Worm (Caenorhabditis elegans) whole organism, L3 larva: ENCODE measurements around the gene nrps-1.

Source experiments
- ceh-28 ChIP-seq: fragments of 150-350 bp; optimal IDR thresholded peaks from 2 replicates; lab custom pipeline; 2014; ENCODE audit warnings: missing biosample characterization, missing genetic modification reagents, missing genetic modification characterization
- egl-5 ChIP-seq: fragments of 150-350 bp; optimal IDR thresholded peaks from 2 replicates; lab custom pipeline; 2017; ENCODE audit warnings: missing biosample characterization, missing genetic modification reagents, missing genetic modification characterization, inconsistent platforms
- elt-2 ChIP-seq: sonication (generic microtip); optimal IDR thresholded peaks from 2 replicates; lab custom pipeline; 2016; ENCODE audit warnings: missing genetic modification reagents, mild to moderate bottlenecking, missing genetic modification characterization, missing compliant biosample characterization
- lin-39 ChIP-seq: fragments of 150-350 bp; optimal IDR thresholded peaks from 2 replicates; lab custom pipeline; 2018; ENCODE audit warnings: missing biosample characterization, missing genetic modification reagents, missing genetic modification characterization
- lsy-12 ChIP-seq: sonication (generic microtip); optimal IDR thresholded peaks from 2 replicates; lab custom pipeline; 2016; ENCODE audit warnings: mild to moderate bottlenecking, missing genetic modification characterization, missing compliant biosample characterization
- mdl-1 ChIP-seq: fragments of 150-350 bp; optimal IDR thresholded peaks from 2 replicates; lab custom pipeline; 2014; ENCODE audit warnings: missing biosample characterization, missing genetic modification characterization
- nfya-1 ChIP-seq: sonication (generic microtip); optimal IDR thresholded peaks from 2 replicates; lab custom pipeline; 2017; ENCODE audit warnings: missing genetic modification characterization, mild to moderate bottlenecking, missing compliant biosample characterization, antibody characterized with exemption, moderate library complexity; ENCODE audit not compliant: insufficient read depth
- nhr-11 ChIP-seq: fragments of 150-350 bp; optimal IDR thresholded peaks from 2 replicates; lab custom pipeline; 2014; ENCODE audit warnings: missing biosample characterization, missing genetic modification characterization
- nhr-25 ChIP-seq: sonication (generic microtip); optimal IDR thresholded peaks from 2 replicates; lab custom pipeline; 2017; ENCODE audit warnings: missing biosample characterization, missing genetic modification characterization
- nhr-43 ChIP-seq: sonication (generic microtip); optimal IDR thresholded peaks from 2 replicates; lab custom pipeline; 2016; ENCODE audit warnings: mild to moderate bottlenecking, missing genetic modification characterization, missing compliant biosample characterization; ENCODE audit not compliant: poor library complexity, severe bottlenecking
- snpc-4 ChIP-seq: fragments of 150-350 bp; optimal IDR thresholded peaks from 2 replicates; lab custom pipeline; 2014; ENCODE audit warnings: missing biosample characterization, missing genetic modification characterization
- ztf-11 ChIP-seq: fragments of 150-350 bp; optimal IDR thresholded peaks from 2 replicates; lab custom pipeline; 2014; ENCODE audit warnings: missing biosample characterization, missing genetic modification characterization

Gene nrps-1

ce11 chrIII:11589311-11589710, 54.8 kb downstream of the nrps-1 start:
- TF ChIP-seq egl-5 (tag; lab: Kevin White, UChicago) (no peak), lsy-12 (no peak), nhr-43 (tag; lab: Kevin White, UChicago) (no peak), ztf-11 (no peak), nhr-25 (tag; lab: Kevin White, UChicago) (no peak), nfya-1 (tag; lab: Kevin White, UChicago) (peak; percentile 65), snpc-4 (tag; lab: Kevin White, UChicago) (no peak), lin-39 (tag; lab: Kevin White, UChicago) (no peak)

ce11 chrIII:11590255-11590654, 55.8 kb downstream of the nrps-1 start:
- TF ChIP-seq mdl-1 (tag; lab: Kevin White, UChicago), result no peak
- no peak for TF ChIP-seq nhr-11 (tag; lab: Kevin White, UChicago)

- TF ChIP-seq ztf-11 (no peak), ceh-28 (tag; lab: Kevin White, UChicago) (peak; percentile 83), elt-2 (tag; lab: Kevin White, UChicago) (no peak)
These were observed 57.6 kb downstream of the nrps-1 start for ce11 chrIII:11592096-11592495.
